Fruit fly (Drosophila melanogaster) S2 (cell line): ENCODE measurements around the gene gukh.

Source experiments
- CG8478 ChIP-seq: fragments of >200 bp; optimal IDR thresholded peaks from 2 replicates; lab custom pipeline; 2018
- CTCF ChIP-seq, 2 experiments: fragments of >200 bp; optimal IDR thresholded peaks; 2 replicates each; lab custom pipeline; 2018

- TF ChIP-seq CG8478 (lab: Kevin White, UChicago) (no peak), CTCF (optimal IDR thresholded peaks at IDR 0.05; lab: Kevin White, UChicago) (no peak)
These were observed 5.1 kb upstream of the gukh start, which contains the start of gene euc for dm6 chr3R:18978709-18979108.
